Worm (Caenorhabditis elegans): ENCODE measurements around the gene B0495.9.

DNA sequence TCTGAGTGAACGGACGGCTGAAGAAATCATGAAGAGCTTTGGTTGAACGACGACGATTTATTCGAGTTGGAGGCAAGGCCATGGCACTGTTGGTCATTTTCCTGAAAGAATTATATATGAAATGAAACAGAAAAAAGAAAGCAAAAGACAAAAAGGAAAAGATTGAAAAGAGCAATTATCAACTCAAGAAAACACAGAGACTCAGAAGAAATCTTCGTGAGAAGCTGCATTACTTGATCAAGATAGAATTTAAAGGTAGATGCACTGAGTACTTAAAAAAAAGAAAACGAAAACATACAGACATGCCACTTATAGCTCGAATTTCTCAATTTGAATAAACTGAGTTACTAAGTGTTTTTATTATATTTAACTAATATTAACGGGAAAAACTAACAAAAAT lies 10.0 kb upstream of the B0495.9 start, which contains the start of gene cpna-5:
- TF ChIP-seq skn-1 (tag; optimal IDR thresholded peaks at IDR 0.05) = no peak
- no peak for TF ChIP-seq ceh-82 (tag; optimal IDR thresholded peaks at IDR 0.05)
- no peak for TF ChIP-seq nhr-129 (tag; optimal IDR thresholded peaks at IDR 0.05)
- TF ChIP-seq lsy-2 (tag; optimal IDR thresholded peaks at IDR 0.05) = no peak
- no peak for TF ChIP-seq unc-62 (GFP tag; optimal IDR thresholded peaks at IDR 0.05)
- TF ChIP-seq zag-1 (tag; optimal IDR thresholded peaks at IDR 0.05) = no peak
- no peak for TF ChIP-seq elt-1 (tag; optimal IDR thresholded peaks at IDR 0.05)
- no peak for TF ChIP-seq snpc-4 (tag; optimal IDR thresholded peaks at IDR 0.05)
- no peak for TF ChIP-seq dmd-4 (tag; optimal IDR thresholded peaks at IDR 0.05)
- TF ChIP-seq nhr-237 (tag; optimal IDR thresholded peaks at IDR 0.05) = no peak
